In the genomic region with DNA sequence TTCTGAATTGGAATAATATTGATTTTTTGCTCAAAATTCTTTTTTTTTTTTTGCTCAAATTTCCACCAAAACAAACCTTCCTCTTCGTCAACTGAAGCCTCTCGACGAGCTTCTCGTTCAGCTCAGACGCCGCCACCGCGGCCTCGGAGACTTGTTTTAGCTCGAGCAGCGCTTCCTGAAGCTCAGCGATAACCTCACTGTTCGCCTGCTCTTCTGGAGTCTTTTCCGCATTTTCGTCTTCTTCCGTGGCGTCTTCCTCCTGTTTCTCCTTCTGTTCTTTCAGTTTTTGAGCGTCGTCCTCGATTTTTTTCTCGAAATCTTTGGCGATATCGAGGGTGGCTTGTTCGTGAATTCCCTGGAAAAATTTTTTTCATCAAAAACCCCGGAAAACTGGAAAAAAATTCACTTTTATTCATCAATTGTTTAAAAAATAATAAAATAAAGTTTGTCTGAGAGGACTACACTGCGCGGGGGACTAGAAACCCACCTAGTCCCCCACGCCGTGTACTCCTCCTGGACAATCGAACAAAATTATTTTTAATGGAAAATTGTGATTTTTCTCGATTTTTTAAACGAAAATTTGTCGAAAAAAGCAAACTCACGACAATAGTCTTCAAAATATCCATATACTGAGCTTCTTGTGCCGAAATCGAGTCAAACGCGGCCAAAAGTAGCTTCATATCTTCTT, we compare ENCODE assay signal across 2 worm cellular contexts.
TF ChIP-seq lines count a peak whose summit lies in the region.

No protein-coding gene starts in this region.

TF ChIP-seq in whole organism, L1 larva, 84 proteins besides CTCF, POLR2A, EP300 and RAD21 (continued from another document):
- TF ChIP-seq dsc-1 (tag; optimal IDR thresholded peaks at IDR 0.05; lab: Kevin White, UChicago) (peak; percentile 99), nhr-11 (tag; optimal IDR thresholded peaks at IDR 0.05; lab: Kevin White, UChicago) (peak; percentile 64), nhr-47 (tag; optimal IDR thresholded peaks at IDR 0.05; lab: Kevin White, UChicago) (peak; percentile 99), egl-27 (tag; optimal IDR thresholded peaks at IDR 0.05; lab: Kevin White, UChicago) (no peak), lsy-2 (tag; optimal IDR thresholded peaks at IDR 0.05; lab: Kevin White, UChicago) (peak; percentile 88 to 93), nhr-84 (tag; optimal IDR thresholded peaks at IDR 0.05; lab: Kevin White, UChicago) (peak; percentile 22), unc-98 (GFP tag; IDR thresholded peaks at IDR 0.05; lab: Robert Waterston, UW) (peak; percentile 98), ceh-82 (tag; optimal IDR thresholded peaks at IDR 0.05; lab: Kevin White, UChicago) (peak; percentile 82 to 92 (median 87)), dpl-1 (GFP tag; optimal IDR thresholded peaks at IDR 0.05; lab: Kevin White, UChicago) (peak; percentile 69 to 80 (median 80)), fkh-4 (tag; optimal IDR thresholded peaks at IDR 0.05; lab: Kevin White, UChicago; ENCODE audit: borderline replicate concordance) (peak; percentile 100), F16B12.6 (tag; optimal IDR thresholded peaks at IDR 0.05; lab: Kevin White, UChicago) (peak; percentile 61), zip-4 (GFP tag; optimal IDR thresholded peaks at IDR 0.05; lab: Kevin White, UChicago) (peak; percentile 91), skn-1 (tag; optimal IDR thresholded peaks at IDR 0.05; lab: Kevin White, UChicago) (peak; percentile 70), Y116A8C.19 (tag; optimal IDR thresholded peaks at IDR 0.05; lab: Kevin White, UChicago; ENCODE audit: borderline replicate concordance) (peak; percentile 99), lin-39 (tag; optimal IDR thresholded peaks at IDR 0.05; lab: Kevin White, UChicago) (peak; percentile 90), C04F5.9 (tag; optimal IDR thresholded peaks at IDR 0.05; lab: Kevin White, UChicago) (peak; percentile 98), snpc-4 (tag; optimal IDR thresholded peaks at IDR 0.05; lab: Kevin White, UChicago) (peak; percentile 81), nhr-76 (tag; optimal IDR thresholded peaks at IDR 0.05; lab: Kevin White, UChicago) (no peak), pag-3 (tag; optimal IDR thresholded peaks at IDR 0.05; lab: Kevin White, UChicago; ENCODE audit: borderline replicate concordance, insufficient read depth) (no peak), ets-5 (GFP tag; IDR thresholded peaks at IDR 0.05; lab: Robert Waterston, UW) (no peak), unc-130 (tag; optimal IDR thresholded peaks at IDR 0.05; lab: Kevin White, UChicago) (peak; percentile 52), hlh-17 (GFP tag; optimal IDR thresholded peaks at IDR 0.05; lab: Kevin White, UChicago; ENCODE audit: borderline replicate concordance) (peak; percentile 100), mab-9 (GFP tag; IDR thresholded peaks at IDR 0.05; lab: Robert Waterston, UW) (peak; percentile 97), ces-1 (GFP tag; optimal IDR thresholded peaks at IDR 0.05; lab: Kevin White, UChicago) (no peak), unc-30 (tag; optimal IDR thresholded peaks at IDR 0.05; lab: Kevin White, UChicago) (no peak), nhr-237 (tag; optimal IDR thresholded peaks at IDR 0.05; lab: Kevin White, UChicago) (peak; percentile 3), grh-1 (GFP tag; IDR thresholded peaks at IDR 0.05; lab: Robert Waterston, UW) (peak; percentile 82), vab-15 (tag; optimal IDR thresholded peaks at IDR 0.05; lab: Kevin White, UChicago) (peak; percentile 91)

TF ChIP-seq in whole organism, young adult, 124 proteins besides CTCF, POLR2A, EP300 and RAD21 (continued from another document):
- peak; percentile 12 for TF ChIP-seq efl-1 (GFP tag; optimal IDR thresholded peaks at IDR 0.05; lab: Kevin White, UChicago)
- peak; percentile 5 for TF ChIP-seq F52B5.7 (tag; optimal IDR thresholded peaks at IDR 0.05; lab: Kevin White, UChicago)
- peak; percentile 7 for TF ChIP-seq ceh-79 (tag; optimal IDR thresholded peaks at IDR 0.05; lab: Kevin White, UChicago)
- TF ChIP-seq akir-1 (GFP tag; optimal IDR thresholded peaks at IDR 0.05; lab: Kevin White, UChicago) = peak; percentile 43
- no peak for TF ChIP-seq snpc-4 (GFP tag; optimal IDR thresholded peaks at IDR 0.05; lab: Kevin White, UChicago)
- TF ChIP-seq snpc-4 (tag; optimal IDR thresholded peaks at IDR 0.05; lab: Kevin White, UChicago) = peak in 1 of 4 experiments; percentile 44
- peak; percentile 46; the same call in 1 of the 2 replicates for TF ChIP-seq ceh-91 (GFP tag; IDR thresholded peaks at IDR 0.05; lab: Robert Waterston, UW)
- TF ChIP-seq nfyb-1 (GFP tag; IDR thresholded peaks at IDR 0.05; lab: Robert Waterston, UW) = peak; percentile 71; the same call in 1 of the 2 replicates
- TF ChIP-seq aptf-2 (GFP tag; conservative IDR thresholded peaks at IDR 0.05; lab: Robert Waterston, UW) = 0 out of 2 replicates have a peak, but pooled peaks have one; percentile 30
- TF ChIP-seq ztf-26 (tag; optimal IDR thresholded peaks at IDR 0.05; lab: Kevin White, UChicago) = peak; percentile 37
- peak; percentile 0 for TF ChIP-seq ztf-18 (tag; optimal IDR thresholded peaks at IDR 0.05; lab: Kevin White, UChicago)
- TF ChIP-seq tbp1 (GFP tag; optimal IDR thresholded peaks at IDR 0.05; lab: Kevin White, UChicago) = peak; percentile 39
- TF ChIP-seq B0035.1 (tag; optimal IDR thresholded peaks at IDR 0.05; lab: Kevin White, UChicago) = peak; percentile 59
- peak; percentile 60 for TF ChIP-seq F10E7.11 (tag; optimal IDR thresholded peaks at IDR 0.05; lab: Kevin White, UChicago)
- TF ChIP-seq zim-3 (tag; optimal IDR thresholded peaks at IDR 0.05; lab: Kevin White, UChicago) = peak; percentile 74
- 0 out of 2 replicates have a peak, but pooled peaks have one; percentile 34 for TF ChIP-seq attf-6 (GFP tag; IDR thresholded peaks at IDR 0.05; lab: Robert Waterston, UW)
- TF ChIP-seq ekl-4 (GFP tag; IDR thresholded peaks at IDR 0.05; lab: Robert Waterston, UW) = peak; percentile 41; the same call in 1 of the 2 replicates
- peak; percentile 72 for TF ChIP-seq pbrm-1 (GFP tag; IDR thresholded peaks at IDR 0.05; lab: Robert Waterston, UW)
- no peak for TF ChIP-seq cebp-1 (GFP tag; IDR thresholded peaks at IDR 0.05; lab: Robert Waterston, UW)
- peak; percentile 55 for TF ChIP-seq cebp-1 (tag; optimal IDR thresholded peaks at IDR 0.05; lab: Kevin White, UChicago)
- TF ChIP-seq nhr-90 (tag; optimal IDR thresholded peaks at IDR 0.05; lab: Kevin White, UChicago) = no peak
- no peak for TF ChIP-seq ceh-58 (GFP tag; IDR thresholded peaks at IDR 0.05; lab: Robert Waterston, UW)
- 0 out of 2 replicates have a peak, but pooled peaks have one; percentile 17 for TF ChIP-seq egrh-3 (GFP tag; IDR thresholded peaks at IDR 0.05; lab: Robert Waterston, UW)
- TF ChIP-seq unc-130 (GFP tag; optimal IDR thresholded peaks at IDR 0.05; lab: Kevin White, UChicago) = peak; percentile 91
- 0 out of 2 replicates have a peak, but pooled peaks have one; percentile 57 for TF ChIP-seq egl-18 (GFP tag; IDR thresholded peaks at IDR 0.05; lab: Robert Waterston, UW)
